Fruit fly (Drosophila melanogaster): ENCODE measurements around the gene CG6184.

Gene CG6184

DNA sequence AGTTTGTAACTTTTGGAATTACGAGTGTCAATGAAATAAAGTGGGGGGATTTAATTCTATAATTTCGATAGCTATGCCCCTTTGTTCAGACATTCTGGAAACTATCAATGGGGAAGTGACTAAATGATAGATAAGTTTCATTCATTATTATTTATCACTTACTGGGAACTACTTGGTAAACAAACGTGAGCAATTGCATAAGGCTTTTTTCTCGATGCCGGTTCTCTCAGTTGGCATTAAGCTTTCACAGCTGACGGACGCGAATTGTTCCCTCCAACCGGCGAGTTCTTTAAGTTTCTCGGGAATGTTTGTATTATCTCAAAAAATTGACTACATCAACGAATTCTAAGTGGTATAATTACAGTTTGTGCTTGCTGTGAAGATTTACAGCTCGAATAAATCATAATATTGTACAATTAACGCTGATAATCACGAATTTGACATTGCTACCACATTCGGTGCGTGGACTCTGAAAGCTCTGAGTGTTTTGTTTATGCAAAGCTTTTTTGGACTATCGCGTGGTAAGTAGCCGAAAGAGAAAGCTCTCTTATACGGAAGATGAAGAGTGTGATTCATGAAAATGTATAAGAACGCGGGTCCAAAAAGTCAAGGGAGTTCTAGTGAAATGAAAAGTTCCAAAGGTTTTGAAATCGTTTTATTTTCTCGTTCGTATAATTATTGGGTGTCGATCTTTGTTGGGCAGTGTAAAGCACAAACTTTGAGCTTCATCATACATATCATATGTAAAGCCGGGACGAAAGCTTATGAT, 13.7 kb upstream of the CG6184 start, which contains the start of gene Naam (continued):
- TF ChIP-seq ttk (GFP tag; IDR thresholded peaks at IDR 0.05) (peak; percentile 75), seq (GFP tag; IDR thresholded peaks at IDR 0.05) (peak; percentile 51), MTF-1 (GFP tag; optimal IDR thresholded peaks at IDR 0.05; ENCODE audit: borderline replicate concordance) (peak; percentile 40), CG4820 (GFP tag; optimal IDR thresholded peaks at IDR 0.05) (peak; percentile 55), croc (GFP tag; conservative IDR thresholded peaks at IDR 0.05) (no peak), D19B (GFP tag; optimal IDR thresholded peaks at IDR 0.05) (peak; percentile 63), CG8359 (GFP tag; optimal IDR thresholded peaks at IDR 0.05; ENCODE audit: borderline replicate concordance) (no peak), D (optimal IDR thresholded peaks at IDR 0.05) (no peak), D (GFP tag; optimal IDR thresholded peaks at IDR 0.05) (no peak), cas (GFP tag; IDR thresholded peaks at IDR 0.05) (0 out of 2 replicates have a peak, but pooled peaks have one; percentile 33), Antp (GFP tag; optimal IDR thresholded peaks at IDR 0.05) (peak; percentile 82), wek (GFP tag; optimal IDR thresholded peaks at IDR 0.05) (peak; percentile 76), Fer3 (tag; optimal IDR thresholded peaks at IDR 0.05) (peak; percentile 76), ac (GFP tag; optimal IDR thresholded peaks at IDR 0.05) (no peak), Hsf (GFP tag; optimal IDR thresholded peaks at IDR 0.05) (peak; percentile 86), Abd-B (GFP tag; optimal IDR thresholded peaks at IDR 0.05) (no peak), pb (GFP tag; optimal IDR thresholded peaks at IDR 0.05) (peak; percentile 77), CG11723 (GFP tag; optimal IDR thresholded peaks at IDR 0.05) (peak; percentile 50), ci (GFP tag; IDR thresholded peaks at IDR 0.05) (peak; percentile 95), Dip3 (GFP tag; optimal IDR thresholded peaks at IDR 0.05) (peak; percentile 77), CG14050 (GFP tag; IDR thresholded peaks at IDR 0.05) (peak; percentile 73; the same call in 2 of the 3 replicates), wdn (GFP tag; IDR thresholded peaks at IDR 0.05) (peak; percentile 43; the same call in 1 of the 2 replicates), sim (GFP tag; IDR thresholded peaks at IDR 0.05) (0 out of 2 replicates have a peak, but pooled peaks have one; percentile 26), ato (GFP tag; IDR thresholded peaks at IDR 0.05; ENCODE audit: partially characterized antibody) (no peak), CG12219 (GFP tag; optimal IDR thresholded peaks at IDR 0.05) (peak; percentile 66), CG31224 (GFP tag; IDR thresholded peaks at IDR 0.05) (peak; percentile 58), da (GFP tag; optimal IDR thresholded peaks at IDR 0.05) (peak; percentile 41), kni (GFP tag; optimal IDR thresholded peaks at IDR 0.05) (no peak), C15 (GFP tag; IDR thresholded peaks at IDR 0.05) (no peak), nerfin-2 (GFP tag; IDR thresholded peaks at IDR 0.05; ENCODE audit: partially characterized antibody) (no peak), luna (GFP tag; optimal IDR thresholded peaks at IDR 0.05) (peak; percentile 25), slbo (GFP tag; IDR thresholded peaks at IDR 0.05) (peak; percentile 77), Usf (GFP tag; optimal IDR thresholded peaks at IDR 0.05) (no peak), dm (GFP tag; optimal IDR thresholded peaks at IDR 0.05) (peak; percentile 47), CG8281 (tag; optimal IDR thresholded peaks at IDR 0.05) (no peak), Dbx (GFP tag; IDR thresholded peaks at IDR 0.05) (peak; percentile 77), Bteb2 (GFP tag; optimal IDR thresholded peaks at IDR 0.05) (peak; percentile 72), HLHmδ (GFP tag; optimal IDR thresholded peaks at IDR 0.05) (no peak), crp (GFP tag; optimal IDR thresholded peaks at IDR 0.05) (peak in 1 of 2 experiments; percentile 61), CG17186 (GFP tag; optimal IDR thresholded peaks at IDR 0.05) (no peak), bigmax (GFP tag; optimal IDR thresholded peaks at IDR 0.05) (no peak), Neu2 (GFP tag; optimal IDR thresholded peaks at IDR 0.05; ENCODE audit: borderline replicate concordance) (no peak), az2 (GFP tag; optimal IDR thresholded peaks at IDR 0.05) (peak; percentile 77), CG17612 (GFP tag; IDR thresholded peaks at IDR 0.05) (0 out of 2 replicates have a peak, but pooled peaks have one; percentile 32), crc (GFP tag; optimal IDR thresholded peaks at IDR 0.05) (peak; percentile 69), CG8924 (tag; optimal IDR thresholded peaks at IDR 0.05) (peak; percentile 73), CG1603 (tag; optimal IDR thresholded peaks at IDR 0.05) (peak; percentile 74), H15 (GFP tag; IDR thresholded peaks at IDR 0.05) (no peak; the same call in 2 of the 3 replicates), CG12942 (GFP tag; optimal IDR thresholded peaks at IDR 0.05) (peak; percentile 54)
